Worm (Caenorhabditis elegans) whole organism, early embryonic: ENCODE measurements around the gene ZK1248.11.

Source experiments
- F13C5.2 ChIP-seq: sonication (generic microtip); optimal IDR thresholded peaks from 2 replicates; lab custom pipeline; 2017; ENCODE audit warnings: mild to moderate bottlenecking, missing genetic modification characterization, inconsistent platforms, missing compliant biosample characterization
- ama-1 ChIP-seq: fragments of 150-350 bp; optimal IDR thresholded peaks from 2 replicates; lab custom pipeline; 2014
- ceh-13 ChIP-seq: fragments of 200-800 bp; sonication (Bioruptor generic); optimal IDR thresholded peaks from 2 replicates; lab custom pipeline; 2018; ENCODE audit warnings: mild to moderate bottlenecking, missing genetic modification characterization, missing compliant biosample characterization
- ceh-36 ChIP-seq: sonication (generic microtip); optimal IDR thresholded peaks from 2 replicates; lab custom pipeline; 2016; ENCODE audit warnings: missing genetic modification characterization, inconsistent platforms, missing compliant biosample characterization
- flt-1 ChIP-seq: fragments of 200-800 bp; sonication (Bioruptor generic); IDR thresholded peaks from 2 replicates; pipeline ENCODE4 v1.3.6; 2022; ENCODE audit warnings: missing genetic modification characterization, missing compliant biosample characterization
- hmbx-1 ChIP-seq: sonication (generic microtip); optimal IDR thresholded peaks from 2 replicates; lab custom pipeline; 2016; ENCODE audit warnings: mild to moderate bottlenecking, missing genetic modification characterization, missing compliant biosample characterization
- hmg-4 ChIP-seq: fragments of 200-800 bp; sonication (Bioruptor generic); optimal IDR thresholded peaks from 2 replicates; lab custom pipeline; 2018; ENCODE audit warnings: mild to moderate bottlenecking, missing genetic modification characterization, missing compliant biosample characterization
- hnd-1 ChIP-seq: sonication (generic microtip); optimal IDR thresholded peaks from 2 replicates; lab custom pipeline; 2016; ENCODE audit warnings: missing genetic modification characterization, missing compliant biosample characterization
- pes-1 ChIP-seq: fragments of 200-800 bp; sonication (Bioruptor generic); IDR thresholded peaks from 2 replicates; pipeline ENCODE4 v1.3.6; 2022; ENCODE audit warnings: missing genetic modification reagents, missing genetic modification characterization, missing compliant biosample characterization
- sea-1 ChIP-seq: fragments of 200-800 bp; sonication (Bioruptor generic); conservative IDR thresholded peaks from 2 replicates; pipeline ENCODE4 v1.3.6; 2022; ENCODE audit warnings: missing genetic modification characterization, missing compliant biosample characterization
- tbx-11 ChIP-seq: fragments of 200-800 bp; sonication (Bioruptor generic); IDR thresholded peaks from 2 replicates; pipeline ENCODE4 v1.3.6; 2022; ENCODE audit warnings: missing genetic modification characterization, missing compliant biosample characterization
- tbx-37 ChIP-seq: fragments of 200-800 bp; sonication (Bioruptor generic); conservative IDR thresholded peaks from 2 replicates; pipeline ENCODE4 v1.3.6; 2022; ENCODE audit warnings: missing genetic modification reagents, missing genetic modification characterization, missing compliant biosample characterization
- tra-4 ChIP-seq: sonication (generic microtip); optimal IDR thresholded peaks from 2 replicates; lab custom pipeline; 2017; ENCODE audit warnings: missing genetic modification characterization, missing compliant biosample characterization

DNA sequence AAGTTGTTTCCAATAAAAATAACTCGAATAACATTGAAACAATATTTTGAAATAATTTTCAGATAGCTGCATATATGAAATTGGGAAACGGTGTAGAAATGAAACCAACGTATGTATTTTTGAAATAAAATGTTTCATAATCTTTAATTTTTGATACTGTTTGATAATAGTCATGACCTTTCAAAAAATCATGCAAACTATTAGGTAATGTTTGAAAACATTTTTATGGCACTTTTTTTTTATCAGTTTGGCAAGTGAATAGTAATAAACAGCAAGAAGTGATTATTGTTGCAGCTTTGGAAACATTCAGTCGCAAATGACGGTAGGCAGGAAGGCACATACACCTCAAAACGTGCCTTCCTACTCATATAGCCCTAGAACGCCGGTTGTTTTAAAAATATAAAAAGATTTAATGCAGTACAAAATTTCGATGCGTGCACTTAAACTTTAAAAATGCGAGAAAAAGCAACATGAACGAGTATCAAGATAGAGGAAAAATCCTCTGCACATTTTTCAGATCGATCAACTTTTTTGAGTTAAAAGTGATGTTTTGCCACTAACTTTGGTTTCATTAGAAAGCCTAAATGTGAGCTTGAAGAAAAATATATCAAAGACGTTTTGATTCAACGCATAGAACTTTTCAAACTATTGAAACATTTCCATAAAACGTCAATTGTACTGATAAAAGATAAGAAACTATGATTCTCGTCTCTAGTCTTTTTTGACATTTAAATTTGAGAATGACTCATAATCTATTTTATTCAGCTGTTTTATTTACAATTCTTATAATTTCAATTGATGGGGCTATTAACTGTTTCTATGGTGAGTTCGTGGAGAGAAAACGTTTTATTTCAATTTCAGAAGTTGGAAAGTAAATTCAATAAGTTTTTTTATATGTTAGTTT is 37.3 kb upstream of the ZK1248.11 start, which contains the start of gene F55C12.19:
- TF ChIP-seq ama-1 (lab: Kevin White, UChicago): no peak
- TF ChIP-seq tbx-37 (GFP tag; lab: Robert Waterston, UW): no peak
- TF ChIP-seq flt-1 (GFP tag; lab: Robert Waterston, UW): no peak
- no peak for TF ChIP-seq tbx-11
- TF ChIP-seq sea-1 (GFP tag; lab: Robert Waterston, UW): no peak
- no peak for TF ChIP-seq hmbx-1
- no peak for TF ChIP-seq tra-4 (tag; lab: Kevin White, UChicago)
- TF ChIP-seq pes-1 (GFP tag; lab: Robert Waterston, UW): no peak
- no peak for TF ChIP-seq hmg-4 (GFP tag; lab: Kevin White, UChicago)
- no peak for TF ChIP-seq ceh-36 (tag; lab: Kevin White, UChicago)
- TF ChIP-seq F13C5.2: no peak
- no peak for TF ChIP-seq ceh-13 (GFP tag; lab: Kevin White, UChicago)
- TF ChIP-seq hnd-1 (tag; lab: Kevin White, UChicago): no peak
